Fruit fly (Drosophila melanogaster) whole organism, embryonic: ENCODE measurements around the gene MRP.

ENCODE experiments used
- CG32767 ChIP-seq: fragments of 200-800 bp; sonication (Bioruptor generic); IDR thresholded peaks from 2 replicates; pipeline ENCODE4 v1.3.6; 2022; ENCODE audit warnings: missing biosample characterization, missing genetic modification characterization
- CG9797 ChIP-seq: fragments of 200-800 bp; sonication (Bioruptor generic); optimal IDR thresholded peaks from 3 replicates; lab custom pipeline; 2018; ENCODE audit warnings: missing biosample characterization, mild to moderate bottlenecking, missing genetic modification characterization
- Gsc ChIP-seq: fragments of 200-800 bp; sonication (Bioruptor generic); IDR thresholded peaks from 2 replicates; pipeline ENCODE4 v1.3.6; 2022; ENCODE audit warnings: missing biosample characterization, missing genetic modification characterization

DNA sequence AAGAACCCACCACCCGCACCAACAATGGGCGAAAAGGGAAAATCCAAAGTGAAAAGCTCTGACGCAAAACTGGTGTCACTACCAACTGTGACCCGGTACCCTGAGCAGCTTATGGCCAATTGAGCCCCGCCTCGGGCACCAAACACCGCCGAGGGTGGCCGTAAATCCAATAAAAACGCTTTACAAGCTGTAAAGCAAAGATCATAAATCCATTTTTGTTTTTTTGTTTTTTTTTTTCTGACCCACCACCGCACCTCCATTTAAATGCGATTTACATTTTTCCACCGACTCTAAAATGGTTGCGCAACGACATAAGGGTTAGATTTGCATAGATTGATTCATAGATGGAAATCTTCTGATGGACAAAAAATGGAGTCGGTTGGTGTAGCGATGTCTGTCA, 44.5 kb upstream of the MRP start:
- TF ChIP-seq Gsc: no peak
- no peak for TF ChIP-seq CG32767 (GFP tag; lab: Robert Waterston, UW)
- no peak for TF ChIP-seq CG9797 (GFP tag; lab: Kevin White, UChicago)
